Worm (Caenorhabditis elegans): Measurements from ENCODE around the gene cyk-1.

- TF ChIP-seq lsy-2 (tag; optimal IDR thresholded peaks at IDR 0.05) (peak; percentile 48), elt-1 (tag; optimal IDR thresholded peaks at IDR 0.05; ENCODE audit: borderline replicate concordance, insufficient read depth) (no peak), pha-4 (tag; optimal IDR thresholded peaks at IDR 0.05) (no peak), mep-1 (tag; optimal IDR thresholded peaks at IDR 0.05) (peak; percentile 32), ces-1 (GFP tag; optimal IDR thresholded peaks at IDR 0.05) (no peak), lin-32 (GFP tag; optimal IDR thresholded peaks at IDR 0.05) (no peak), nhr-237 (tag; optimal IDR thresholded peaks at IDR 0.05) (no peak), nhr-28 (tag; optimal IDR thresholded peaks at IDR 0.05) (no peak), unc-62 (GFP tag; optimal IDR thresholded peaks at IDR 0.05) (no peak)
These were observed 44.9 kb upstream of the cyk-1 start, which contains the start of gene ZK418.5 for ce11 chrIII:7073801-7074386.
